Worm (Caenorhabditis elegans) whole organism, L1 larva: Measurements from ENCODE around the gene ZC449.8.
A peak's percentile ranks its signal among the peaks of the same experiment; 100 is the strongest.

ENCODE experiments used
- C04F5.9 ChIP-seq: sonication (generic microtip); optimal IDR thresholded peaks from 2 replicates; lab custom pipeline; 2016; ENCODE audit warnings: missing genetic modification characterization, missing compliant biosample characterization
- C16A3.4 ChIP-seq: fragments of 150-350 bp; optimal IDR thresholded peaks from 2 replicates; lab custom pipeline; 2014; ENCODE audit warnings: missing biosample characterization, missing genetic modification characterization
- F16B12.6 ChIP-seq: fragments of 150-350 bp; optimal IDR thresholded peaks from 2 replicates; lab custom pipeline; 2014; ENCODE audit warnings: missing biosample characterization, missing genetic modification characterization
- Y116A8C.19 ChIP-seq: sonication (generic microtip); optimal IDR thresholded peaks from 2 replicates; lab custom pipeline; 2016; ENCODE audit warnings: missing compliant biosample characterization, missing genetic modification characterization, borderline replicate concordance
- alr-1 ChIP-seq: fragments of 200-800 bp; sonication (Bioruptor generic); optimal IDR thresholded peaks from 2 replicates; lab custom pipeline; 2018; ENCODE audit warnings: borderline replicate concordance, mild to moderate bottlenecking, missing genetic modification characterization, missing compliant biosample characterization
- blmp-1 ChIP-seq: fragments of 150-350 bp; optimal IDR thresholded peaks from 2 replicates; lab custom pipeline; 2014; ENCODE audit warnings: missing biosample characterization, missing genetic modification characterization
- ceh-63 ChIP-seq: fragments of 200-800 bp; sonication (Bioruptor generic); optimal IDR thresholded peaks from 2 replicates; lab custom pipeline; 2018; ENCODE audit warnings: mild to moderate bottlenecking, missing genetic modification characterization, missing compliant biosample characterization
- ceh-82 ChIP-seq, 3 experiments: fragments of 150-350 bp in 1 of 3; sonication (generic microtip) in 2 of 3; optimal IDR thresholded peaks; 2 replicates each; lab custom pipeline; 2014 to 2017; ENCODE audit warnings: missing biosample characterization in 3 of 3, missing genetic modification characterization in 3 of 3
- ceh-88 ChIP-seq: fragments of 200-800 bp; sonication (Bioruptor generic); IDR thresholded peaks from 2 replicates; pipeline ENCODE4 v1.3.6; 2022; ENCODE audit warnings: missing genetic modification characterization, missing compliant biosample characterization
- ceh-90 ChIP-seq: sonication (generic microtip); optimal IDR thresholded peaks from 2 replicates; lab custom pipeline; 2016; ENCODE audit warnings: missing genetic modification characterization, missing compliant biosample characterization
- ces-1 ChIP-seq: fragments of 150-350 bp; optimal IDR thresholded peaks from 2 replicates; lab custom pipeline; 2014; ENCODE audit warnings: missing biosample characterization, missing genetic modification reagents, missing genetic modification characterization
- dpl-1 ChIP-seq, 3 experiments: fragments of 150-350 bp in 2 of 3; sonication (generic microtip) in 1 of 3; optimal IDR thresholded peaks; 2 replicates each; lab custom pipeline; 2014 to 2017; ENCODE audit warnings: missing biosample characterization in 3 of 3, missing genetic modification characterization in 3 of 3, missing genetic modification reagents in 3 of 3
- dsc-1 ChIP-seq: sonication (generic microtip); optimal IDR thresholded peaks from 2 replicates; lab custom pipeline; 2016; ENCODE audit warnings: mild to moderate bottlenecking, missing genetic modification characterization, missing compliant biosample characterization
- efl-1 ChIP-seq, 4 experiments: fragments of 150-350 bp; optimal IDR thresholded peaks in 3 of 4; peaks in 1 of 4; 1 replicate in 1 of 4; 2 replicates in 3 of 4; lab custom pipeline; 2014; ENCODE audit warnings: missing biosample characterization in 2 of 4, missing genetic modification characterization in 2 of 4, missing genetic modification reagents in 2 of 4
- egl-27 ChIP-seq, 2 experiments: fragments of 150-350 bp in 1 of 2; sonication (generic microtip); optimal IDR thresholded peaks; 3 replicates each; lab custom pipeline; 2017 to 2018; ENCODE audit warnings: missing biosample characterization in 2 of 2, missing genetic modification characterization in 2 of 2, missing genetic modification reagents in 2 of 2
- elt-3 ChIP-seq, 6 experiments: fragments of 150-350 bp in 1 of 6; sonication (generic microtip); optimal IDR thresholded peaks; 2 replicates each; lab custom pipeline; 2017 to 2018; ENCODE audit warnings: missing biosample characterization in 6 of 6, missing genetic modification characterization in 6 of 6, inconsistent platforms in 1 of 6
- fkh-10 ChIP-seq: sonication (generic microtip); optimal IDR thresholded peaks from 2 replicates; lab custom pipeline; 2017; ENCODE audit warnings: missing biosample characterization, missing genetic modification reagents, missing genetic modification characterization
- fos-1 ChIP-seq: fragments of 150-350 bp; optimal IDR thresholded peaks from 2 replicates; lab custom pipeline; 2014; ENCODE audit warnings: missing biosample characterization, missing genetic modification characterization
- hlh-17 ChIP-seq: fragments of 200-800 bp; sonication (Bioruptor generic); optimal IDR thresholded peaks from 2 replicates; lab custom pipeline; 2018; ENCODE audit warnings: missing genetic modification characterization, mild to moderate bottlenecking, missing compliant biosample characterization, moderate library complexity, borderline replicate concordance
- hpl-2 ChIP-seq: fragments of 150-350 bp; optimal IDR thresholded peaks from 2 replicates; lab custom pipeline; 2014; ENCODE audit warnings: missing biosample characterization, missing genetic modification reagents, missing genetic modification characterization
- irx-1 ChIP-seq: sonication (generic microtip); optimal IDR thresholded peaks from 2 replicates; lab custom pipeline; 2016; ENCODE audit warnings: missing genetic modification characterization, missing compliant biosample characterization
- isw-1 ChIP-seq: fragments of 200-800 bp; sonication (Bioruptor generic); IDR thresholded peaks from 2 replicates; pipeline ENCODE4 v1.3.6; 2022; ENCODE audit warnings: missing genetic modification characterization, missing compliant biosample characterization
- jun-1 ChIP-seq: fragments of 150-350 bp; optimal IDR thresholded peaks from 2 replicates; lab custom pipeline; 2014; ENCODE audit warnings: missing biosample characterization, missing genetic modification reagents, missing genetic modification characterization
- lin-14 ChIP-seq: fragments of 200-800 bp; sonication (Bioruptor generic); optimal IDR thresholded peaks from 2 replicates; lab custom pipeline; 2018; ENCODE audit warnings: mild to moderate bottlenecking, missing genetic modification characterization, moderate library complexity, missing compliant biosample characterization
- lin-15B ChIP-seq: fragments of 150-350 bp; sonication (generic microtip); optimal IDR thresholded peaks from 3 replicates; lab custom pipeline; 2014; ENCODE audit warnings: missing biosample characterization, missing genetic modification characterization
- lin-35 ChIP-seq, 2 experiments: fragments of 150-350 bp; optimal IDR thresholded peaks; 2 replicates each; lab custom pipeline; 2014; ENCODE audit warnings: missing biosample characterization in 2 of 2, missing genetic modification characterization in 2 of 2, missing genetic modification reagents in 2 of 2
- lsy-2 ChIP-seq, 2 experiments: fragments of 150-350 bp; optimal IDR thresholded peaks; 2 replicates each; lab custom pipeline; 2014; ENCODE audit warnings: missing biosample characterization in 2 of 2, missing genetic modification characterization in 2 of 2
- mab-9 ChIP-seq: fragments of 200-800 bp; sonication (Bioruptor generic); IDR thresholded peaks from 2 replicates; pipeline ENCODE4 v1.3.6; 2022; ENCODE audit warnings: missing genetic modification reagents, missing genetic modification characterization, missing compliant biosample characterization
- mef-2 ChIP-seq: fragments of 150-350 bp; optimal IDR thresholded peaks from 2 replicates; lab custom pipeline; 2014; ENCODE audit warnings: missing biosample characterization, missing genetic modification characterization
- mep-1 ChIP-seq: fragments of 150-350 bp; optimal IDR thresholded peaks from 2 replicates; lab custom pipeline; 2014; ENCODE audit warnings: missing biosample characterization, missing genetic modification characterization
- nhr-12 ChIP-seq: sonication (generic microtip); optimal IDR thresholded peaks from 2 replicates; lab custom pipeline; 2017; ENCODE audit warnings: missing biosample characterization, missing genetic modification characterization
- nhr-20 ChIP-seq: sonication (generic microtip); optimal IDR thresholded peaks from 2 replicates; lab custom pipeline; 2016; ENCODE audit warnings: mild to moderate bottlenecking, missing genetic modification characterization, missing compliant biosample characterization
- nhr-237 ChIP-seq: fragments of 150-350 bp; optimal IDR thresholded peaks from 2 replicates; lab custom pipeline; 2014; ENCODE audit warnings: missing biosample characterization, missing genetic modification characterization
- nhr-28 ChIP-seq: fragments of 150-350 bp; optimal IDR thresholded peaks from 2 replicates; lab custom pipeline; 2014; ENCODE audit warnings: missing biosample characterization, missing genetic modification characterization
- nhr-47 ChIP-seq: sonication (generic microtip); optimal IDR thresholded peaks from 2 replicates; lab custom pipeline; 2016; ENCODE audit warnings: mild to moderate bottlenecking, missing genetic modification characterization, moderate library complexity, missing compliant biosample characterization
- nhr-76 ChIP-seq: sonication (generic microtip); optimal IDR thresholded peaks from 2 replicates; lab custom pipeline; 2017; ENCODE audit warnings: missing biosample characterization, missing genetic modification characterization
- nhr-90 ChIP-seq: sonication (generic microtip); optimal IDR thresholded peaks from 2 replicates; lab custom pipeline; 2016; ENCODE audit warnings: mild to moderate bottlenecking, missing genetic modification characterization, missing compliant biosample characterization; ENCODE audit not compliant: poor library complexity
- pag-3 ChIP-seq: sonication (generic microtip); optimal IDR thresholded peaks from 2 replicates; lab custom pipeline; 2017; ENCODE audit warnings: missing genetic modification characterization, mild to moderate bottlenecking, missing compliant biosample characterization, antibody characterized with exemption, borderline replicate concordance; ENCODE audit not compliant: insufficient read depth
- pqm-1 ChIP-seq: sonication (generic microtip); optimal IDR thresholded peaks from 3 replicates; lab custom pipeline; 2017; ENCODE audit warnings: missing biosample characterization, missing genetic modification characterization
- rnt-1 ChIP-seq: sonication (generic microtip); optimal IDR thresholded peaks from 2 replicates; lab custom pipeline; 2016; ENCODE audit warnings: mild to moderate bottlenecking, missing genetic modification characterization, moderate library complexity, missing compliant biosample characterization
- skn-1 ChIP-seq: fragments of 150-350 bp; optimal IDR thresholded peaks from 2 replicates; lab custom pipeline; 2014; ENCODE audit warnings: missing biosample characterization, missing genetic modification characterization
- snpc-4 ChIP-seq: fragments of 150-350 bp; optimal IDR thresholded peaks from 2 replicates; lab custom pipeline; 2014; ENCODE audit warnings: missing biosample characterization, missing genetic modification characterization
- sox-4 ChIP-seq: sonication (generic microtip); optimal IDR thresholded peaks from 2 replicates; lab custom pipeline; 2016; ENCODE audit warnings: missing genetic modification characterization, missing compliant biosample characterization
- sup-37 ChIP-seq: fragments of 200-800 bp; sonication (Bioruptor generic); optimal IDR thresholded peaks from 2 replicates; lab custom pipeline; 2018; ENCODE audit warnings: mild to moderate bottlenecking, missing genetic modification characterization, missing compliant biosample characterization
- tlp-1 ChIP-seq: fragments of 150-350 bp; optimal IDR thresholded peaks from 2 replicates; lab custom pipeline; 2014; ENCODE audit warnings: missing biosample characterization, missing genetic modification characterization
- unc-130 ChIP-seq: fragments of 150-350 bp; optimal IDR thresholded peaks from 2 replicates; lab custom pipeline; 2017; ENCODE audit warnings: missing biosample characterization, missing genetic modification characterization, inconsistent platforms
- unc-86 ChIP-seq: sonication (generic microtip); optimal IDR thresholded peaks from 2 replicates; lab custom pipeline; 2016; ENCODE audit warnings: missing genetic modification characterization, missing compliant biosample characterization
- unc-98 ChIP-seq: fragments of 200-800 bp; sonication (Bioruptor generic); IDR thresholded peaks from 2 replicates; pipeline ENCODE4 v1.3.6; 2022; ENCODE audit warnings: missing genetic modification characterization, missing compliant biosample characterization
- vab-15 ChIP-seq: sonication (generic microtip); optimal IDR thresholded peaks from 2 replicates; lab custom pipeline; 2017; ENCODE audit warnings: missing genotype, mild to moderate bottlenecking, missing genetic modification characterization, missing compliant biosample characterization
- zag-1 ChIP-seq: fragments of 150-350 bp; optimal IDR thresholded peaks from 2 replicates; lab custom pipeline; 2014; ENCODE audit warnings: missing biosample characterization, missing genetic modification characterization
- zip-4 ChIP-seq: fragments of 200-800 bp; sonication (Bioruptor generic); optimal IDR thresholded peaks from 2 replicates; lab custom pipeline; 2018; ENCODE audit warnings: mild to moderate bottlenecking, missing genetic modification characterization, moderate library complexity, missing compliant biosample characterization
- ztf-4 ChIP-seq: fragments of 150-350 bp; optimal IDR thresholded peaks from 2 replicates; lab custom pipeline; 2014; ENCODE audit warnings: missing biosample characterization, missing genetic modification characterization

The ZC449.8 gene

ce11 chrX:4982009-4982625 lies 33.8 kb upstream of the ZC449.8 start (continued):
- TF ChIP-seq mef-2 (no peak), blmp-1 (no peak), Y116A8C.19 (tag; lab: Kevin White, UChicago) (no peak), unc-130 (tag; lab: Kevin White, UChicago) (no peak), ztf-4 (tag; lab: Kevin White, UChicago) (peak; percentile 33), nhr-12 (no peak), nhr-237 (tag; lab: Kevin White, UChicago) (no peak), irx-1 (tag; lab: Kevin White, UChicago) (no peak), snpc-4 (tag; lab: Kevin White, UChicago) (no peak), dsc-1 (tag; lab: Kevin White, UChicago) (no peak), dpl-1 (GFP tag; optimal IDR thresholded peaks at IDR 0.05; lab: Kevin White, UChicago) (no peak), ceh-63 (GFP tag; lab: Kevin White, UChicago) (no peak), fos-1 (tag; lab: Kevin White, UChicago) (no peak), pqm-1 (tag; lab: Kevin White, UChicago) (no peak), sup-37 (GFP tag; lab: Kevin White, UChicago) (no peak), nhr-76 (no peak), fkh-10 (GFP tag; lab: Kevin White, UChicago) (peak; percentile 34), lin-14 (GFP tag; lab: Kevin White, UChicago) (peak; percentile 94), hlh-17 (GFP tag; lab: Kevin White, UChicago) (no peak), ceh-90 (tag; lab: Kevin White, UChicago) (no peak), egl-27 (tag; optimal IDR thresholded peaks at IDR 0.05; lab: Kevin White, UChicago) (no peak), pag-3 (tag; lab: Kevin White, UChicago) (no peak), nhr-28 (tag; lab: Kevin White, UChicago) (no peak), lin-15B (tag; lab: Kevin White, UChicago) (no peak), jun-1 (tag; lab: Kevin White, UChicago) (no peak), efl-1 (optimal IDR thresholded peaks at IDR 0.05; lab: Kevin White, UChicago) (peak in 1 of 2 experiments; percentile 10), efl-1 (GFP tag; optimal IDR thresholded peaks at IDR 0.05 in 1 of 2; lab: Kevin White, UChicago) (no peak), vab-15 (tag; lab: Kevin White, UChicago) (peak; percentile 28), ceh-82 (tag; optimal IDR thresholded peaks at IDR 0.05; lab: Kevin White, UChicago) (peak in 2 of 3 experiments; percentile 58 to 66), ces-1 (GFP tag; lab: Kevin White, UChicago) (no peak), C04F5.9 (no peak), zip-4 (GFP tag; lab: Kevin White, UChicago) (peak; percentile 7), lin-35 (GFP tag; optimal IDR thresholded peaks at IDR 0.05; lab: Kevin White, UChicago) (no peak), mep-1 (peak; percentile 35), unc-86 (tag; lab: Kevin White, UChicago) (peak; percentile 79), unc-98 (0 out of 2 replicates have a peak, but pooled peaks have one; percentile 14), sox-4 (no peak), lsy-2 (tag; optimal IDR thresholded peaks at IDR 0.05; lab: Kevin White, UChicago) (peak; percentile 8 to 33), skn-1 (tag; lab: Kevin White, UChicago) (no peak), C16A3.4 (tag; lab: Kevin White, UChicago) (no peak), F16B12.6 (tag; lab: Kevin White, UChicago) (no peak), nhr-90 (tag; lab: Kevin White, UChicago) (no peak), ceh-88 (GFP tag; lab: Robert Waterston, UW) (no peak), rnt-1 (tag; lab: Kevin White, UChicago) (no peak), elt-3 (tag; optimal IDR thresholded peaks at IDR 0.05; lab: Kevin White, UChicago) (no peak), zag-1 (tag; lab: Kevin White, UChicago) (no peak), mab-9 (GFP tag; lab: Robert Waterston, UW) (peak; percentile 46; the same call in 1 of the 2 replicates), hpl-2 (no peak), alr-1 (tag; lab: Kevin White, UChicago) (no peak), isw-1 (GFP tag; lab: Robert Waterston, UW) (peak; percentile 25), tlp-1 (tag; lab: Kevin White, UChicago) (no peak), nhr-47 (tag; lab: Kevin White, UChicago) (peak; percentile 69), nhr-20 (tag; lab: Kevin White, UChicago) (no peak)
